Worm (Caenorhabditis elegans): Measurements from ENCODE around the gene baz-2.
A peak's percentile ranks its signal among the peaks of the same experiment; 100 is the strongest.

The baz-2 gene

ce11 chrIII:7655932-7656331 is at the start of gene baz-2:
Gene baz-2, minus strand, starts transcription at chrIII:7656032.
- peak; percentile 40 for TF ChIP-seq ces-1 (GFP tag; optimal IDR thresholded peaks at IDR 0.05)
- TF ChIP-seq unc-120 (tag; optimal IDR thresholded peaks at IDR 0.05; ENCODE audit: poor library complexity, severe bottlenecking): no peak

- peak; percentile 81 for TF ChIP-seq zip-8 (tag; optimal IDR thresholded peaks at IDR 0.05)
- no peak for TF ChIP-seq mls-2 (tag; optimal IDR thresholded peaks at IDR 0.05)
Measured at ce11 chrIII:7703474-7703873, 47.6 kb upstream of the baz-2 start.

- no peak for TF ChIP-seq hlh-1 (tag; optimal IDR thresholded peaks at IDR 0.05)
- no peak for TF ChIP-seq sem-2 (GFP tag; optimal IDR thresholded peaks at IDR 0.05)
- TF ChIP-seq flh-1 (GFP tag; optimal IDR thresholded peaks at IDR 0.05): no peak
- TF ChIP-seq ceh-43 (GFP tag; optimal IDR thresholded peaks at IDR 0.05): no peak
- TF ChIP-seq drap-1 (GFP tag; optimal IDR thresholded peaks at IDR 0.05): no peak
- no peak for TF ChIP-seq lin-32 (GFP tag; optimal IDR thresholded peaks at IDR 0.05)
- no peak for TF ChIP-seq nhr-76 (tag; optimal IDR thresholded peaks at IDR 0.05)
- no peak for TF ChIP-seq elt-1 (tag; optimal IDR thresholded peaks at IDR 0.05; ENCODE audit: borderline replicate concordance, insufficient read depth)
Measured at ce11 chrIII:7694274-7694673, 38.4 kb upstream of the baz-2 start, which contains the start of gene C18H2.5. Gene C18H2.5, minus strand, starts transcription at chrIII:7694374.

- TF ChIP-seq drap-1 (GFP tag; optimal IDR thresholded peaks at IDR 0.05) (no peak), M03D4.4 (tag; optimal IDR thresholded peaks at IDR 0.05) (no peak), elt-1 (tag; optimal IDR thresholded peaks at IDR 0.05; ENCODE audit: borderline replicate concordance, insufficient read depth) (no peak), ceh-83 (GFP tag; optimal IDR thresholded peaks at IDR 0.05) (no peak), nhr-76 (tag; optimal IDR thresholded peaks at IDR 0.05) (no peak), snpc-4 (tag; optimal IDR thresholded peaks at IDR 0.05) (no peak), flh-1 (GFP tag; optimal IDR thresholded peaks at IDR 0.05) (no peak), lsy-2 (tag; optimal IDR thresholded peaks at IDR 0.05) (no peak), tbx-8 (GFP tag; optimal IDR thresholded peaks at IDR 0.05) (no peak)
Measured at ce11 chrIII:7692287-7692686, 36.5 kb upstream of the baz-2 start.

ce11 chrIII:7672411-7672810 is 16.6 kb upstream of the baz-2 start:
- TF ChIP-seq elt-3 (tag; optimal IDR thresholded peaks at IDR 0.05) (no peak), mep-1 (tag; optimal IDR thresholded peaks at IDR 0.05) (no peak), ces-1 (GFP tag; optimal IDR thresholded peaks at IDR 0.05) (no peak), ceh-43 (GFP tag; optimal IDR thresholded peaks at IDR 0.05) (no peak), lin-13 (tag; optimal IDR thresholded peaks at IDR 0.05) (no peak), hlh-1 (tag; optimal IDR thresholded peaks at IDR 0.05) (no peak), nhr-12 (tag; optimal IDR thresholded peaks at IDR 0.05) (no peak), mab-5 (tag; optimal IDR thresholded peaks at IDR 0.05) (no peak), unc-39 (tag; optimal IDR thresholded peaks at IDR 0.05) (no peak), zip-8 (tag; optimal IDR thresholded peaks at IDR 0.05) (no peak), lsy-2 (tag; optimal IDR thresholded peaks at IDR 0.05) (no peak), blmp-1 (tag; optimal IDR thresholded peaks at IDR 0.05) (no peak), lin-32 (GFP tag; optimal IDR thresholded peaks at IDR 0.05) (no peak), unc-62 (GFP tag; optimal IDR thresholded peaks at IDR 0.05) (no peak)

ce11 chrIII:7665928-7666327 is 10.1 kb upstream of the baz-2 start:
- TF ChIP-seq nhr-28 (tag; optimal IDR thresholded peaks at IDR 0.05) (no peak), M03D4.4 (tag; optimal IDR thresholded peaks at IDR 0.05) (no peak), nhr-12 (tag; optimal IDR thresholded peaks at IDR 0.05) (no peak), unc-62 (GFP tag; optimal IDR thresholded peaks at IDR 0.05) (no peak), nhr-237 (tag; optimal IDR thresholded peaks at IDR 0.05) (no peak), elt-1 (tag; optimal IDR thresholded peaks at IDR 0.05; ENCODE audit: borderline replicate concordance, insufficient read depth) (no peak), mep-1 (tag; optimal IDR thresholded peaks at IDR 0.05) (no peak), ceh-83 (GFP tag; optimal IDR thresholded peaks at IDR 0.05) (no peak), lin-13 (tag; optimal IDR thresholded peaks at IDR 0.05) (no peak), zip-8 (tag; optimal IDR thresholded peaks at IDR 0.05) (no peak)

- no peak for TF ChIP-seq flh-1 (GFP tag; optimal IDR thresholded peaks at IDR 0.05)
- TF ChIP-seq elt-1 (tag; optimal IDR thresholded peaks at IDR 0.05; ENCODE audit: borderline replicate concordance, insufficient read depth): no peak
- no peak for TF ChIP-seq bed-3 (GFP tag; optimal IDR thresholded peaks at IDR 0.05)
- no peak for TF ChIP-seq mab-5 (tag; optimal IDR thresholded peaks at IDR 0.05)
- no peak for TF ChIP-seq lsy-2 (tag; optimal IDR thresholded peaks at IDR 0.05)
- TF ChIP-seq mls-2 (tag; optimal IDR thresholded peaks at IDR 0.05): no peak
Measured at ce11 chrIII:7661978-7662377, 6.1 kb upstream of the baz-2 start, which contains the start of gene lido-18. Gene lido-18, plus strand, starts transcription at chrIII:7662278.

Data from whole organism, mixed stage, embryonic.